Fruit fly (Drosophila melanogaster): ENCODE measurements around the gene CG6204.

CG6204 gene

dm6 chr3R:24221334-24222302 is 28.0 kb downstream of the CG6204 start, which contains the start of gene twin (continued):
- TF ChIP-seq prd (optimal IDR thresholded peaks at IDR 0.05) (no peak), prd (GFP tag; IDR thresholded peaks at IDR 0.05) (peak; percentile 58), Nf-YA (GFP tag; IDR thresholded peaks at IDR 0.05) (no peak), CHES-1-like (GFP tag; optimal IDR thresholded peaks at IDR 0.05) (peak; percentile 72), al (GFP tag; IDR thresholded peaks at IDR 0.05) (peak; percentile 43), CG18619 (GFP tag; optimal IDR thresholded peaks at IDR 0.05) (peak; percentile 57), CG7745 (tag; optimal IDR thresholded peaks at IDR 0.05) (no peak), inv (GFP tag; IDR thresholded peaks at IDR 0.05; ENCODE audit: partially characterized antibody) (peak; percentile 62), Neu2 (GFP tag; optimal IDR thresholded peaks at IDR 0.05; ENCODE audit: borderline replicate concordance) (no peak), CG18476 (GFP tag; optimal IDR thresholded peaks at IDR 0.05) (peak; percentile 46), sens (GFP tag) (peak; percentile 94), CG4282 (GFP tag; optimal IDR thresholded peaks at IDR 0.05) (peak; percentile 68), CG1602 (GFP tag; optimal IDR thresholded peaks at IDR 0.05) (peak; percentile 57), Fer2 (tag; optimal IDR thresholded peaks at IDR 0.05) (peak; percentile 47), dm (GFP tag; optimal IDR thresholded peaks at IDR 0.05) (peak; percentile 22), CG7372 (GFP tag; IDR thresholded peaks at IDR 0.05) (0 out of 2 replicates have a peak, but pooled peaks have one; percentile 25), CG11247 (GFP tag; IDR thresholded peaks at IDR 0.05) (peak; percentile 45; the same call in 1 of the 2 replicates), grau (tag; optimal IDR thresholded peaks at IDR 0.05) (peak; percentile 62), CG18011 (GFP tag; optimal IDR thresholded peaks at IDR 0.05) (peak; percentile 44), Antp (GFP tag; optimal IDR thresholded peaks at IDR 0.05) (peak; percentile 73), CG2202 (tag; optimal IDR thresholded peaks at IDR 0.05) (no peak), unc-4 (GFP tag; IDR thresholded peaks at IDR 0.05; ENCODE audit: partially characterized antibody) (peak; percentile 74), pum (GFP tag; optimal IDR thresholded peaks at IDR 0.05) (peak; percentile 70), Usf (GFP tag; optimal IDR thresholded peaks at IDR 0.05) (no peak), CG16813 (GFP tag; IDR thresholded peaks at IDR 0.05; ENCODE audit: partially characterized antibody) (peak; percentile 73), gem (tag; optimal IDR thresholded peaks at IDR 0.05) (peak; percentile 74), CG2875 (GFP tag; optimal IDR thresholded peaks at IDR 0.05) (no peak), CG15696 (tag; optimal IDR thresholded peaks at IDR 0.05) (peak; percentile 63), CG7963 (GFP tag; IDR thresholded peaks at IDR 0.05; ENCODE audit: partially characterized antibody) (0 out of 3 replicates have a peak, but pooled peaks have one; percentile 48), YL-1 (GFP tag; optimal IDR thresholded peaks at IDR 0.05) (peak; percentile 69), CG3407 (GFP tag; optimal IDR thresholded peaks at IDR 0.05) (no peak), CG10147 (GFP tag; optimal IDR thresholded peaks at IDR 0.05) (peak; percentile 58), CG12391 (tag; optimal IDR thresholded peaks at IDR 0.05) (peak; percentile 75), sr (GFP tag; IDR thresholded peaks at IDR 0.05) (no peak), lmd (GFP tag; IDR thresholded peaks at IDR 0.05) (peak; percentile 53; the same call in 1 of the 2 replicates), zen2 (GFP tag; IDR thresholded peaks at IDR 0.05; ENCODE audit: partially characterized antibody) (peak; percentile 58; the same call in 1 of the 3 replicates), Gug (GFP tag; IDR thresholded peaks at IDR 0.05) (peak; percentile 61; the same call in 1 of the 4 replicates), her (GFP tag; optimal IDR thresholded peaks at IDR 0.05) (peak; percentile 72), CG9817 (tag; optimal IDR thresholded peaks at IDR 0.05) (peak; percentile 74), Atf-2 (GFP tag; optimal IDR thresholded peaks at IDR 0.05) (peak; percentile 47), wor (GFP tag; IDR thresholded peaks at IDR 0.05) (no peak), CG30431 (GFP tag; optimal IDR thresholded peaks at IDR 0.05) (no peak), CG2889 (GFP tag; IDR thresholded peaks at IDR 0.05) (0 out of 3 replicates have a peak, but pooled peaks have one; percentile 23), bbx (GFP tag; IDR thresholded peaks at IDR 0.05; ENCODE audit: partially characterized antibody) (peak; percentile 58; the same call in 1 of the 2 replicates), zen (tag; optimal IDR thresholded peaks at IDR 0.05) (peak; percentile 65), Lpt (GFP tag; optimal IDR thresholded peaks at IDR 0.05) (no peak), CG2116 (GFP tag; optimal IDR thresholded peaks at IDR 0.05) (peak; percentile 91)
